Worm (Caenorhabditis elegans) whole organism, dauer: ENCODE results near the gene T04C12.9.
"Not testable (repeated sequence)": the region's sequence is repeated elsewhere in the genome, so short reads cannot be mapped to it uniquely, and the experiment has no call there.

Source experiments
- unc-62 ChIP-seq: sonication (generic microtip); optimal IDR thresholded peaks from 2 replicates; lab custom pipeline; 2017; ENCODE audit warnings: missing biosample characterization, missing genetic modification reagents, missing genetic modification characterization

Gene T04C12.9

DNA sequence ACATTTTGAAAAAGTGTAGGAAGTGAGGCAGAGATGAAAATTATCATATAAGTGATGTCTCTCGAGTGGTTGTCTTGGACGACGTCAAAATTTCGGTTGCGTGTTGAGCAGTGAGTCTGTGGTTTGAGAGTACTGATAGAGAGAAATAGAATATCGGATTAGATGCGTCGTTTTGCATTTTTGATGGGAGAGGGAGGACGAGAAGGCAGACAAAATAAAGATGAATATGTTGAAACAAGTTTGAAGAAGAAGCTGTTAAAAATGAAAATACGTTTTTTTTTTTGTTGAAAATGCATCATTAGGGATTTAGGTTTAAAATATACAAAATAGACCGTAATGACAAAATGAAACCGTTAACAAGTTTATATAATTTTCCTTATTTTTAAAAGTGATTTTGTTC lies at the start of gene T04C12.9:
TSS of gene T04C12.9 (minus strand) at position 101 of the 400 bp plus-strand sequence.
- TF ChIP-seq unc-62 (GFP tag; lab: Kevin White, UChicago), result no peak

DNA sequence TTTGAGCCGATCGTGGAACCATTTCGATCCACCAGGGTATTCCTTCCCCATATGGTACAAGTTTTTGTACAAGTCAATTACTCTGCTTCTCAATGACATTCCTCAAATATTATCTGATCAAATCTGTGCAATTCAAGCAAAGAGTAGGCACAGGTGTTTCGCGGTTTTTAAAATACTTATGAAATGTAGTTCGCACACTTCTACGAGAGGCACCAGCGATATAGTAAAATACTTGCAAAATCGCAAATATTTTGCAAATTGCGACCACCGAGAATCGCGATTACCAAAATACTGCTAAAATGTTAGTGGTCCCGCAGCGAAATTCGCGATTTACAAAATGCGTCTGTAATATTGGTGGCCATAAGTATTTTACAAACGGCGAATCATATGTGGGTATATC lies 46.6 kb upstream of the T04C12.9 start, which contains the start of gene Y42A5A.5:
TSS of gene Y42A5A.5 (minus strand) at position 101 of the 400 bp plus-strand sequence.
- TF ChIP-seq unc-62 (GFP tag; lab: Kevin White, UChicago), result not testable (repeated sequence)

DNA sequence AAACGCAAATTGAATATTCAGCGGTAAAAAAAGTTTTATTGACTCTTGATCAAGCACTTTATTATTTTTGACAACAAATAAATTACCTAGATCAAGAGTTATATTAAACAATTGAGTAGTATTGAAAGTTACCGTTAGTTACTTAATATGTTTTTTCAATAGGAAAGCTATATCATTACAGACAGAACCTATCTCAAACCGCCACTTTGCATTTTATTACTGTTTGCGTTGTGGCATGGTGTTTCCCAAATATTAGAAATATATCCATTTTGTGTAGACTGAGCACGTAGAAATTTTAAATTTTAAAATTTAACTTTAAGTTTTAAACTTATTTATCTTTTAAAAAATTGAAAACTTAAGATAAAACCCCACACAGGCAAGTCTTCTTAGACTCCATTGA lies 41.4 kb upstream of the T04C12.9 start:
- no peak for TF ChIP-seq unc-62 (GFP tag; lab: Kevin White, UChicago)

DNA sequence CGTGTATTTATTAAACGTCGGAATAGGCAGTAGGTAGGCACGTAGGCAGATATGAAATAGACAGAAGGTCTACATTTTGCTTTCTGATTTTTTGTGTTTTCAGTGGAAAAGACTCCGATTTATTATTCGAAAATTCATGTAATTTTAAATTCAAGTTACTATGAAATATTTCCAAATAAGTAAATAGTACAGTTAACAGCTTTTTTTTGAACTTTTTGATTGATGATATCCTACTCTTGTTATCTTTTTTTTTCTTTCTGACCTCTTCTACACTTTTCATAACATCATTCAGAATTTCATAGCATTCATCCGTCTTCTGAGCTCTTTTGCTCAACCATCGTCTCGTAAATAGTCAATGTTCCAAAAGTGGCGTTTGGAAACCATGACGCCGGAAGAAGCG lies 35.6 kb upstream of the T04C12.9 start, which contains the start of gene cdkl-1:
TSS of gene cdkl-1 (plus strand) at position 301 of the 400 bp plus-strand sequence.
- TF ChIP-seq unc-62 (GFP tag; lab: Kevin White, UChicago), result no peak

DNA sequence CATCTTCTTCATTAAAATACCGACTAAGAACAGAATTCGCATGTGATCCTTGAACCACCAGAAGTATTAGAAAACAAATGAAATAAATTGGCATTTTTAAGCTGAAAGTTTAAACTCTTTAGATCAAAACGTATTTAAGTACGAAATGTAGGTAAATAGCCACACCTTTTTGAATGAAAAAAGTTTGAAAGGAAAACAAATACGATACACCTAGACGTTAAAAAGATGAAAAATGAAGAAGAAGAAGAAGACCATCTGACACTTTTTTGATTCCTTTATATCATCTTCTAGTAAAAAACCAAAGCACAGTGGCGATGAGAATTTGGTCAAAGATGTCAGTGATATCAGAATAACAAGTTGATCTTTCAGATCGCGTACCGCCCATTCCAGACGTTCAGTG lies 32.9 kb upstream of the T04C12.9 start, which contains the start of gene Y42A5A.3:
TSS of gene Y42A5A.3 (minus strand) at position 101 of the 400 bp plus-strand sequence.
- no peak for TF ChIP-seq unc-62 (GFP tag; lab: Kevin White, UChicago)

DNA sequence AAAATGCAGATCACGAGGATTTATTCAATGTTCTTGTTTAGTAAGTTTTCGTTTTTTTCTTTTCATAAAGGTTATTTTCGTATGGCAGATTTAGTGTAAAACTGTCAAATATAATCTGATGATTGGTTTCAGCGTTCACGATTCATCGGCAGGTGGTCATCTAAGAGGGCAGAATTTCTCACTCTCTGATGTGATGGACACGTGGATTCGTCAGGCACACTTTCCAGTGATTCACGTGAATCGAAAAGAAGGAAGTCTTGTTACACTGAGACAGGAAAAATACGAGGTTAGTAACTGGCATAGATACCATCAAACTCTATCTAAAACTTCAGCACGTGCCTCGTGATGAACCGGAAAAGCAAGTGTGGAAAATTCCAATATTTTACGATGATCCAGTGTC lies 31.7 kb upstream of the T04C12.9 start:
- no peak for TF ChIP-seq unc-62 (GFP tag; lab: Kevin White, UChicago)

DNA sequence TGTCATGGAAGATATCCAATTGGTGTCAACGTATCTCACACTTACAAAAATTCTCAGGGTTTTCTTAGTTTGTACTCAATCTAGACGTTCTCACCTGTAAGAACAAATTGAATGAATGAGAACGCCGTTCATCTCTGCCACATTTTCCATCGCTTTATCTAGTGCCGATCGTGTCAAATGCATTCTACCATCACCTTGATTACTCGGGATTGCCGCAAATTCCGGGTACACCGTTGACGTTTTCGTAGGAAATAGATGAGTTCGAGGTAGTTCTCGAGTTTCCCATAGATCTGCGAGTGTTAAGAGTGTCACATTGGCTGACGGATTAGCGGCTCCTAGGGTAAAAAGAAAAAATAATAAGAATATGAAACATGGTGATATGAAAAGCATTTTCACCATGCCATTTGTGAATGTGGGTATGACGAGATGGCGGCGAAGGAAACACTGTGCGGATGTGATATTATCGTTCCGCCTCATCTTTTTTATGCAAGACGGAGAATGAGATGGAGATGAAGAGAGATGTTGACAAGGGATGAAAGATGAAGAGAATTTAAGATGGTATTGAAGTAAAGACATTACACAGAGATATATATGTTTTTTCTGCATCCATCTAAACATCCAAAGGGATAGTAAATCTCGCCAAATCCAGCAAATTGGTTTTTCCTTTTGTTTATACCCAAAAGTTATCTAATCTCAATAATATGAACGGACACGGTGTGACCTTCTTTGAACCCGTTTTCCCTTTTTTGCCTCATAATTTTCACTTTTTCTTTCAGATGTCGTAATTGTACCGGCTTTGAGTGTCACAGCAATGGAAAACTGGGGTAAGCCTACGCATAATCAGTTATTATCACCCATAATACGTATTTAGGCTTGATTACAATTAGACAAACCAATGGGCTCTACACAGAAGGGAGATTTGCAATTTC lies 30.4 kb upstream of the T04C12.9 start, which contains the start of gene lact-8:
TSS of gene lact-8 (minus strand) at position 445 of the 929 bp plus-strand sequence.
- TF ChIP-seq unc-62 (GFP tag; lab: Kevin White, UChicago), result no peak

DNA sequence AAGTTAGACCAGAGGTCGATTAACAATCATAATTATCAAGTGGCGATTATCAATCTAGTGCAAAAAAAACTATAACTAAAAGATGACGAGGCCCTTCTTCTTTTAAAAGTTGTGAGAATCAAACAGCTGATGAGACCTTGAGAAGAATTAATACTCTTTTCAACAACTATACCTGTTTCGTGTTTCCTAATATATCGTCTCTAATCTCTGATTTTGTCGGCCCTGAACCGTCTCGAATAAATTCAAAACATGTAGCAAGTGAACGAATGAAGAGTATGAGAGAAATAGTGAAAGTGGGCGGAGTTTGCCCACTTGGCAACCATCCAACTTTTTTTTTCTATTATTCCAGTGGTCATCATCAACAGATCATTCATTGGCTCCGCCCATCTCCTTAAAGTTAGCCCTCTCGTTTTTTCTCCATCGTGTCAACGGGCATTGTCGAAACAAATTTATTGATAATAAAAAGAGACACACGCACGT lies 24.5 kb upstream of the T04C12.9 start, which contains the start of gene Y42A5A.1:
TSS of gene Y42A5A.1 (plus strand) at position 430 of the 480 bp plus-strand sequence.
- TF ChIP-seq unc-62 (GFP tag; lab: Kevin White, UChicago), result no peak

DNA sequence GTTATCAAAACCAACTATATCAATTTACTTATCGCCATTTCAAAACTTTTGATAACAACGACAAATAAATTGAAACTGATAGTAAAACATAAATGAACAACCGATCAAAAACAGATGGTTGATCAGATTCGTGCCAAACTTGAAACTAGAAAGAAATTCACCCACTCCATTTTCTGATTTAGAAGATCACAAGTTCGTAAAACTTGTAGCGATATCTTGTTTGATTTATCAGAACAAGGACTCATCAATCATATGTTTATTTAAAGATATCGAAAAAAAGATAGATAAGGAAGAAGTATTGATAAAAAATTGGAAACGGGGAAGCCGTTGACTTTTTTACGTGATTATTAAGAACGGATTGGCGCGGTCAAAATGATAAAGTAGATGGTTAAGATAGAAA lies 24.1 kb upstream of the T04C12.9 start:
- TF ChIP-seq unc-62 (GFP tag; lab: Kevin White, UChicago), result no peak

DNA sequence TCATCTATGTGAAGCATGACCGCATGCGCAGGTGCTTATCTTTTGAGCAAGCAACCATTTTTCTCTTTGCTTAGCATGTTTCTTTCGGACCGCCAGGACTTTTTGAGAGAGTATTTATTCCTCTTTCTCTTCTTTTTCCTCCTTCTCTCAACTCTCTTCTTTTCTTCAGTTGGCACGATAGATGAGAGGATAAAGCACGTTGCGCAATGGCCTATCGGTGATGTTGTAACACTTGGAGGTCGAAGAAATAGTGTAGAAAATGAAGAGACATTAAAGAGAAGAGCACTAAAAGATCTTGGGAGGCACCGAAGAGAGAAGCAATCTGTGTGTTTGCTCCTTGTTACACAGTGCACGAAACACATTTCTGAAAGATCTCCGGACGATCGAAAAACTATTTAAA lies 20.7 kb upstream of the T04C12.9 start:
- TF ChIP-seq unc-62 (GFP tag; lab: Kevin White, UChicago), result no peak

DNA sequence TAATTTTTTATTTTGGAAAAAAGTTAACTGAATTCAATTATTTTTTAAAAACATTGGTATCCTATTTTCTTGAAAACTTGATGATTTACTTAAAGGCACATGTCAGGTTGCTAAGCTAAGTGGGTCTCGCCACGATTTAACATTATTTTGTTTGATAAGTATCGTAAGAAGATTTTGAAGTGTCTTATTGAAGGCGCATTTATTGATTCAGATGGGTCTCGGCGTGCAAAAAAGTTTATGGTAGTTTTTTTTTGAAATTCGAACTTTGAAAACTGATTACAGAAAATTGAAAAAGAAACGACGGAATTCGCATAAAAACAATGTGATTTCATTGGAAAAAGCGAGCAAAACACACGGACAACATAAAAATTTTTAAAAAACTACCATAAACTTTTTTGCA lies 19.9 kb upstream of the T04C12.9 start:
- no peak for TF ChIP-seq unc-62 (GFP tag; lab: Kevin White, UChicago)

DNA sequence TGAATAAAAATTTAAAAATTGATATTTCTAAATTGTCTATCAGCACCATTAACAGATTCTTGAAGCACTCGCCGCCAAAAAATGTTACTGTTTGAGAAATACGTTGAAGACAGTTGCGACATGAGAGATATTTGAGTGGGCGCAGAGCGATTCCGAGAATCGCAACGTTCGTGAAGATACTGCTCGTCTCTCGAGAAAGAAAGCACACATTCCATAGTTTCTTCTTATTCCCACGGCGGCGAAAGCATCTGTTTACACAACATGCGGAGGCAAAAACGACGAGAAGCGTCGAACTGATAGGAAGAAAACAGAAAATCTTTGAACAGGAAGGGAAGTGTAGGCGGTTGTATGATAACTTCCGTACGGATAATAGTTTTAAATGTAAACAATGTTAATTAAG lies 19.5 kb upstream of the T04C12.9 start:
- no peak for TF ChIP-seq unc-62 (GFP tag; lab: Kevin White, UChicago)

DNA sequence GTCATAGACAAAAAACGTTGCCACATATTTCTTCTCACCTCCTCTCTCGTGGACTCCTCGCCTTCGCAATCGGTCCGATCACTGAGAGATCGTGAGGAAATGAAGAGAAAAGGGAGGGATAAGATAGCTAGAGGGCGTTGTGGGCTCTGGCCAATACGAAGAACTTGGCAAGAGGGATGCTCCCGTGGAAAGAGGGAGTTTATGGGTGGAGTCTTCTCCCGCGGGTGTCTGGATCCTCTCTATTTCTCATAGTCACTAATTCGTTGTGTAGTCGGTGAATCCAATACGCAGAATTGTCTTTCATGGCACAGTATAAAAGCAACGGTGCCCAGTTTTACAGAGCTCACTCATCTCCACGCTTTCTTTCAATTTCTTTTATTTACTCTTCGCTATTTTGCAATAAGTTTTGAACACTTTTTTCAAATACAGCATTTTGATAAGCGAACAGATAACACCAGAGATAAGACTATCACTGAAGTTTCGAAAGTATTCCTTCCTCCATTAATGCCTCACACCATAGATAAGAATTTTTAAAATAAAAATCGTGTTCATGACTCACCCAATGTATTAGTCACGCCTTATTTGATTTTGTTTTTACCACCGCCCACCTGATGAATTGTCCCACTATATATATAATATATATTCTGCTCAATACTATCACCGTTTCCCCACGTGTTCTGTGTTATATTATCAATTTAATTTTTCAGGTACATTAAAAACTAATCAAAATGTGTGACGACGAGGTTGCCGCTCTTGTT lies 17.5 kb upstream of the T04C12.9 start, which contains the start of gene act-1:
TSS of gene act-1 (plus strand) at position 708 of the 758 bp plus-strand sequence.
- TF ChIP-seq unc-62 (GFP tag; lab: Kevin White, UChicago), result no peak

DNA sequence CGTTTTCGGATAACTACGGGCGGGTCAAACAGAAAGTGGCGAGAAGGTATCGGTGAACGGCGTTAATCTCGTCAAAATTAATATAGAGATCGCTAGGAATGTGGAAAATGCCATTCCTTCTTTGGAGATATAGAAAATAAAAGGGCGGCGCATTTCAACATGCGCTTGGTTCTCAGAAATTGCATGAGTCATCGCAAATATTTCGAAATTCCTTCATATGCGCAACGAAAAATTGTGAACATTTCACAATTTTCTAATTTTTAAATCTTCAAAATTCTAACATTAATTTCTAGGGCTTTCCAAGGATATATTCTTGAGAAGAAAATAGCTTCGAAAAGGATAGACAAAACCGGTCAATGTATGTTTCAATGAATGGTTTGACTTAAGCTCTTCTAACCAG lies 15.9 kb upstream of the T04C12.9 start:
- no peak for TF ChIP-seq unc-62 (GFP tag; lab: Kevin White, UChicago)

DNA sequence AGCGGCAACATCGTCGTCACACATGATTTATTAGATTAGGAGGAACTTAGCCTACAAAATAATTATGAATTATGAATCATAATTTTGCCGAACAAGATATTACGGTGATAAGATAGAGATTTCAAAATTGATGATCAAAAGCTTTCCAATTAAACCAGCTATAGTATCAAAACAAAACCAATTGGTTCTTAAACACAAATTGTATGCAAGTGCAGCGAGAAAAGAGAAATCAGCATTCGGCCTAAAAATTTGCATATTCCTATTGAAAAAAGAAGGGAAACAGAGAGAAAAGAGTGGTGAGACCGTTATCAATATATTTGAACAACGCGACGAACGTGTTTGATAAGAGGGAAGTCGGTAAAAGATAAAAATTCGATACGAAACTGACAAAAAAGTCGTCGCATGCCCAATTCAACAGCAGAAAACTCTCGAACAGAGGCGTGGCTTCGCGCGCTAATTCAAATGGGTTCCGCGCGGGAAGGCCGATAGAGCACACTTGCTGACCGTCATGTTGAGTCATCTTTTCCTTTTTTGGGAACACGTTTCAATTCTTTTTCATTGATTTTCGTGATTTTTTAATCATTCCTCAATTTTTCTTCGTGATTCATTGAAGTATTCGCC lies 15.2 kb upstream of the T04C12.9 start, which contains the start of gene act-2:
TSS of gene act-2 (minus strand) at position 51 of the 621 bp plus-strand sequence.
- no peak for TF ChIP-seq unc-62 (GFP tag; lab: Kevin White, UChicago)
